Worm (Caenorhabditis elegans) whole organism, L2 larva: ENCODE measurements around the gene crh-2.
A peak's percentile ranks its signal among the peaks of the same experiment; 100 is the strongest.

Experiments used
- F13H6.1 ChIP-seq: sonication (generic microtip); optimal IDR thresholded peaks from 2 replicates; lab custom pipeline; 2016; ENCODE audit warnings: missing genetic modification characterization, missing compliant biosample characterization
- Y55F3AM.14 ChIP-seq: fragments of 200-800 bp; sonication (Bioruptor generic); optimal IDR thresholded peaks from 2 replicates; lab custom pipeline; 2018; ENCODE audit warnings: mild to moderate bottlenecking, missing genetic modification characterization, missing compliant biosample characterization
- ZK546.5 ChIP-seq: sonication (generic microtip); optimal IDR thresholded peaks from 2 replicates; lab custom pipeline; 2017; ENCODE audit warnings: missing biosample characterization, missing genetic modification characterization
- alr-1 ChIP-seq: fragments of 150-350 bp; optimal IDR thresholded peaks from 2 replicates; lab custom pipeline; 2014; ENCODE audit warnings: missing biosample characterization, missing genetic modification characterization
- ama-1 ChIP-seq: fragments of 150-350 bp; optimal IDR thresholded peaks from 2 replicates; lab custom pipeline; 2018; ENCODE audit warnings: inconsistent platforms
- ceh-82 ChIP-seq: fragments of 150-350 bp; optimal IDR thresholded peaks from 2 replicates; lab custom pipeline; 2014; ENCODE audit warnings: missing biosample characterization, missing genetic modification characterization
- crh-2 ChIP-seq: sonication (generic microtip); optimal IDR thresholded peaks from 2 replicates; lab custom pipeline; 2017; ENCODE audit warnings: missing biosample characterization, missing genetic modification characterization
- dmd-4 ChIP-seq: sonication (generic microtip); optimal IDR thresholded peaks from 2 replicates; lab custom pipeline; 2017; ENCODE audit warnings: missing biosample characterization, missing genetic modification characterization
- elt-1 ChIP-seq: fragments of 150-350 bp; optimal IDR thresholded peaks from 2 replicates; lab custom pipeline; 2014; ENCODE audit warnings: missing biosample characterization, missing genetic modification characterization
- fos-1 ChIP-seq: fragments of 150-350 bp; optimal IDR thresholded peaks from 2 replicates; lab custom pipeline; 2014; ENCODE audit warnings: missing biosample characterization, missing genetic modification characterization
- gmeb-1 ChIP-seq: fragments of 150-350 bp; optimal IDR thresholded peaks from 2 replicates; lab custom pipeline; 2014; ENCODE audit warnings: missing biosample characterization, missing genetic modification characterization
- lin-11 ChIP-seq: fragments of 150-350 bp; sonication (generic microtip); optimal IDR thresholded peaks from 2 replicates; lab custom pipeline; 2014; ENCODE audit warnings: missing biosample characterization, missing genetic modification characterization, inconsistent platforms, mixed read lengths
- lin-39 ChIP-seq: fragments of 150-350 bp; optimal IDR thresholded peaks from 2 replicates; lab custom pipeline; 2014; ENCODE audit warnings: missing biosample characterization, missing genetic modification reagents, missing genetic modification characterization
- mab-5 ChIP-seq: fragments of 150-350 bp; optimal IDR thresholded peaks from 2 replicates; lab custom pipeline; 2014; ENCODE audit warnings: missing biosample characterization, missing genetic modification characterization
- mbf-1 ChIP-seq: sonication (generic microtip); optimal IDR thresholded peaks from 2 replicates; lab custom pipeline; 2017; ENCODE audit warnings: missing biosample characterization, missing genetic modification characterization
- nhr-10 ChIP-seq: sonication (generic microtip); optimal IDR thresholded peaks from 2 replicates; lab custom pipeline; 2017; ENCODE audit warnings: missing biosample characterization, missing genetic modification characterization
- nhr-11 ChIP-seq: fragments of 150-350 bp; optimal IDR thresholded peaks from 2 replicates; lab custom pipeline; 2014; ENCODE audit warnings: missing biosample characterization, missing genetic modification characterization
- nhr-12 ChIP-seq: fragments of 150-350 bp; optimal IDR thresholded peaks from 2 replicates; lab custom pipeline; 2014; ENCODE audit warnings: missing biosample characterization, missing genetic modification characterization
- nhr-129 ChIP-seq: fragments of 150-350 bp; optimal IDR thresholded peaks from 2 replicates; lab custom pipeline; 2014; ENCODE audit warnings: missing biosample characterization, missing genetic modification characterization
- nhr-21 ChIP-seq: fragments of 150-350 bp; optimal IDR thresholded peaks from 2 replicates; lab custom pipeline; 2014; ENCODE audit warnings: missing biosample characterization, missing genetic modification characterization
- nhr-23 ChIP-seq: fragments of 150-350 bp; optimal IDR thresholded peaks from 2 replicates; lab custom pipeline; 2014; ENCODE audit warnings: missing biosample characterization, missing genetic modification reagents, missing genetic modification characterization
- nhr-237 ChIP-seq: fragments of 150-350 bp; optimal IDR thresholded peaks from 2 replicates; lab custom pipeline; 2014; ENCODE audit warnings: missing biosample characterization, missing genetic modification characterization
- nhr-25 ChIP-seq: fragments of 150-350 bp; sonication (generic microtip); optimal IDR thresholded peaks from 3 replicates; lab custom pipeline; 2014; ENCODE audit warnings: missing biosample characterization, missing genetic modification characterization
- peb-1 ChIP-seq: fragments of 150-350 bp; optimal IDR thresholded peaks from 2 replicates; lab custom pipeline; 2014; ENCODE audit warnings: missing biosample characterization, missing genetic modification characterization
- skn-1 ChIP-seq: sonication (generic microtip); optimal IDR thresholded peaks from 2 replicates; lab custom pipeline; 2017; ENCODE audit warnings: missing biosample characterization, missing genetic modification characterization
- sma-3 ChIP-seq: sonication (generic microtip); optimal IDR thresholded peaks from 2 replicates; lab custom pipeline; 2016; ENCODE audit warnings: missing genetic modification reagents, missing genetic modification characterization, missing compliant biosample characterization
- sma-9 ChIP-seq, 2 experiments: fragments of 150-350 bp in 1 of 2; sonication (generic microtip) in 1 of 2; optimal IDR thresholded peaks; 2 replicates each; lab custom pipeline; 2014 to 2016; ENCODE audit warnings: missing genetic modification characterization in 2 of 2, mild to moderate bottlenecking in 1 of 2, missing biosample characterization in 1 of 2, missing compliant biosample characterization in 1 of 2, missing genetic modification reagents in 1 of 2, moderate library complexity in 1 of 2
- snpc-4 ChIP-seq: fragments of 150-350 bp; optimal IDR thresholded peaks from 2 replicates; lab custom pipeline; 2014; ENCODE audit warnings: missing biosample characterization, missing genetic modification characterization
- unc-39 ChIP-seq: fragments of 150-350 bp; optimal IDR thresholded peaks from 2 replicates; lab custom pipeline; 2014; ENCODE audit warnings: missing biosample characterization, missing genetic modification characterization
- unc-55 ChIP-seq: fragments of 150-350 bp; sonication (generic microtip); optimal IDR thresholded peaks from 3 replicates; lab custom pipeline; 2014; ENCODE audit warnings: missing biosample characterization, missing genetic modification reagents, missing genetic modification characterization
- unc-62 ChIP-seq: fragments of 150-350 bp; optimal IDR thresholded peaks from 2 replicates; lab custom pipeline; 2014; ENCODE audit warnings: missing biosample characterization, missing genetic modification reagents, missing genetic modification characterization
- zag-1 ChIP-seq: fragments of 150-350 bp; optimal IDR thresholded peaks from 2 replicates; lab custom pipeline; 2014; ENCODE audit warnings: missing biosample characterization, missing genetic modification characterization
- ztf-1 ChIP-seq: fragments of 200-800 bp; sonication (Bioruptor generic); conservative IDR thresholded peaks from 2 replicates; pipeline ENCODE4 v1.3.6; 2022; ENCODE audit warnings: missing genetic modification characterization, missing compliant biosample characterization

Gene crh-2

DNA sequence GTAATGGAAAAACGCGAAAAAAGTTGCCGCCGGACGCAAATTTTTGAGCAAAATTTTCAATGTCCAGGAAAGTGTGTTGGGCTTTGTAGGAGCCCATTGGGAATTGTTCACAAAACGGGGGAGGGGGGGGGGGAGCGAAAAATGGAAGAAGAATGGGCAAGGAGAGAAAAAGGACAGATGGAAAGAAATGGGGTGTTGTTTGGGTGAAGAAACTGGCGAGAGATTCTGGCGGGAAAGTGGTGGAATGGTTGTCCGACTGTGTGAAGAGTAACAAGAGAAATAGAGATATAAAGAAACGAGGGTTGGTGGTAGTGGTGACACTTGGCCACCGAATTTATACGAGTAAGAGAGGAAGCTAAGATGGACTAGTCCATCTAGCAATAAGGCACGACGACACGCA, 38.9 kb upstream of the crh-2 start (continued):
- TF ChIP-seq zag-1 (tag; lab: Kevin White, UChicago) (no peak), skn-1 (tag; lab: Kevin White, UChicago) (no peak), elt-1 (tag; lab: Kevin White, UChicago) (no peak), nhr-21 (tag; lab: Kevin White, UChicago) (no peak), ceh-82 (no peak), Y55F3AM.14 (GFP tag; lab: Kevin White, UChicago) (no peak), dmd-4 (no peak), nhr-237 (tag; lab: Kevin White, UChicago) (no peak), unc-55 (GFP tag; lab: Kevin White, UChicago) (peak; percentile 39), ZK546.5 (tag; lab: Kevin White, UChicago) (no peak), peb-1 (no peak), mab-5 (tag; lab: Kevin White, UChicago) (peak; percentile 24), sma-3 (no peak), nhr-12 (tag; lab: Kevin White, UChicago) (no peak), nhr-129 (tag; lab: Kevin White, UChicago) (peak; percentile 6), ama-1 (lab: Kevin White, UChicago) (no peak), ztf-1 (GFP tag; lab: Robert Waterston, UW) (no peak)
- TF ChIP-seq, all 48 proteins: peak for 5

DNA sequence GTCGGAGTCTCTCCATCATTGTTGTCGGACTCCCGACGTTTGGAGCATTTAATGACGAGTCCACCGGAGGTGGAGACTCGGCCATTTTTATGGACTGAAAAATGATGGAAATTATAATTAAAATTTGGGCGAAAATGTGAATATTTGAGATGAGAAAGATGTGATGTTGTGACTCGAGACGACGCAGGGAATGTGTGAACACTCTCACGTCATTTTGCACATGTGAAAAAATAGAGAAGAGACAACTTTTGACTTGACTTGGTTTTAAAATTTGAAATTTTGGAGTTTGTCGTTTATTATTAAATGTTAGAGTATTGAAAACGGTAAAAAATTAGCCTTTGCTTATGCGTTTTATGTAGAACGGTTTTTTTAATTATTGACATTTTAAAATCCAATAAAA, 37.9 kb upstream of the crh-2 start, which contains the start of gene dsh-1:
Gene dsh-1, minus strand, starts transcription at position 101 of the 400 bp plus-strand sequence.
- TF ChIP-seq zag-1 (tag; lab: Kevin White, UChicago) (no peak), fos-1 (tag; lab: Kevin White, UChicago) (no peak), mbf-1 (tag; lab: Kevin White, UChicago) (no peak), nhr-23 (tag; lab: Kevin White, UChicago) (no peak), gmeb-1 (tag; lab: Kevin White, UChicago) (no peak), unc-39 (tag; lab: Kevin White, UChicago) (no peak), ceh-82 (no peak), nhr-25 (tag; lab: Kevin White, UChicago) (no peak), sma-9 (GFP tag; optimal IDR thresholded peaks at IDR 0.05; lab: Kevin White, UChicago) (no peak), sma-9 (tag; optimal IDR thresholded peaks at IDR 0.05; lab: Kevin White, UChicago) (no peak), ama-1 (lab: Kevin White, UChicago) (no peak), peb-1 (no peak), lin-39 (tag; lab: Kevin White, UChicago) (no peak), nhr-12 (tag; lab: Kevin White, UChicago) (no peak), alr-1 (tag; lab: Kevin White, UChicago) (no peak), unc-55 (GFP tag; lab: Kevin White, UChicago) (no peak), snpc-4 (tag; lab: Kevin White, UChicago) (no peak), nhr-10 (tag; lab: Kevin White, UChicago) (no peak), lin-11 (tag; lab: Kevin White, UChicago) (no peak), unc-62 (GFP tag; lab: Kevin White, UChicago) (no peak)

DNA sequence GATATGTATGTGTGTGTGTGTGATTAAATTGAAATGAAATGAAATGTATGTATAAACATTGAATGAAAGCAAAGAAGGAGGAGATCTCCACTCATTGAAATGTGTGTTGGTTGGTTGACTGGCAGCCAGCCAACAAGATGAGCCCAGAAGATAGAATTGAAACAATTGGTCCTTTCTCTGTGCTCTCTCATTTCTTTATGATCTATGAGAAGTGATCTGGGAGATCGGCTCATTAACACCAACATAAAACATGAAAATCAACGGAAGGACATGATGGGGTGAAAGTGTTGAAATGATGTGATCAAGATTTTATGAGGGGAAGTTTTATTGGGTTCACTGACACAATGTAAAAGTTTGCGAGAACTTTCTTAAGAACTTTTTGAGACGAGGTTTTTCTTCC, 35.5 kb upstream of the crh-2 start:
- TF ChIP-seq mab-5 (tag; lab: Kevin White, UChicago) (peak; percentile 0), peb-1 (no peak), unc-39 (tag; lab: Kevin White, UChicago) (no peak), nhr-129 (tag; lab: Kevin White, UChicago) (peak; percentile 14)

DNA sequence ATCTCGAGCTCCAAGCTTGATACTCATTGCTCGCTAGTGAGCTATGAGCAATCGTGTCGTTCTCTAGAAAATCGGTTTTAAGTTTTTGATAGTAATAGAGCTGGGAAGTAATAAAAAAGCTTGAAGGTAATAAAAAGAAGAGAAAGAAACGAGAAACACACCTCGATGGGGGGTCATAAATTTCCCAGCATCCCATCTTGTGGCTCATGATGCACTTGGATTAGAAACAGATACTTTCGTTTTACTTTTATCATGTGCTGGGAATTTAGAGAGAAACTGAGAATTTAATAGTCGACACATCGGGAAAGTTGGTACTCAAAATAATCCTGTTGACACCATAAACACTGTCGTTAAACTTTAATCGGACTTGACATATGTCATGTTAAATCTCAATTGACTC, 33.3 kb upstream of the crh-2 start:
- no peak for TF ChIP-seq nhr-237 (tag; lab: Kevin White, UChicago)
- no peak for TF ChIP-seq lin-11 (tag; lab: Kevin White, UChicago)
- TF ChIP-seq nhr-129 (tag; lab: Kevin White, UChicago): no peak
- TF ChIP-seq sma-9 (GFP tag; optimal IDR thresholded peaks at IDR 0.05; lab: Kevin White, UChicago): peak; percentile 38
- TF ChIP-seq sma-9 (tag; optimal IDR thresholded peaks at IDR 0.05; lab: Kevin White, UChicago): no peak
- no peak for TF ChIP-seq alr-1 (tag; lab: Kevin White, UChicago)
- no peak for TF ChIP-seq ZK546.5 (tag; lab: Kevin White, UChicago)
- TF ChIP-seq mab-5 (tag; lab: Kevin White, UChicago): peak; percentile 47
- no peak for TF ChIP-seq nhr-11
- no peak for TF ChIP-seq crh-2

DNA sequence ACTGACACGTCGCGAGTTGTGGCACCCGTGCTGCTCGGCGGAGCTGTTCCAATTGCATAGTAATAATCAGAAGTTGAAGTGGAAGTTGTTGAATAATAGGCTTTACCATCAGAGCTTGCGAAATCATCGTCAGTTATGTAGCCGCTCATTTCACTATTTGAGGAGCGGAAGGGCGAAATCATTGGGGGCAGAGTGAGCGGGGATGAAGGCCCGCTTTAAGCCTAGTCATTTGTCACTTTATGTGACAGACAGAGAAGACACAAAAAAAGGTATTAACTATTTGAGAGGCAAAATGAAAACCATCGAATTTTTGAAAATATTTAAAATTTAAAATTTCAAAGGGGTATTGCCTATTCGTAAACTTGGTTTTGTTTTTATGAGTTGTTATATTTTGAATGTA, 31.0 kb upstream of the crh-2 start:
- TF ChIP-seq mab-5 (tag; lab: Kevin White, UChicago) (peak; percentile 20), F13H6.1 (tag; lab: Kevin White, UChicago) (no peak), unc-55 (GFP tag; lab: Kevin White, UChicago) (peak; percentile 30)
